Worm (Caenorhabditis elegans) whole organism, mixed stage, embryonic: ENCODE results near the gene str-28.

Source experiments
- blmp-1 ChIP-seq: fragments of 150-350 bp; optimal IDR thresholded peaks from 2 replicates; lab custom pipeline; 2014; ENCODE audit warnings: missing biosample characterization, missing genetic modification characterization
- hlh-1 ChIP-seq: fragments of 150-350 bp; optimal IDR thresholded peaks from 2 replicates; lab custom pipeline; 2014; ENCODE audit warnings: missing biosample characterization, missing genetic modification reagents, missing genetic modification characterization
- nhr-76 ChIP-seq: sonication (generic microtip); optimal IDR thresholded peaks from 2 replicates; lab custom pipeline; 2017; ENCODE audit warnings: missing biosample characterization, missing genetic modification characterization
- pha-4 ChIP-seq: fragments of 150-350 bp; optimal IDR thresholded peaks from 2 replicates; lab custom pipeline; 2018; ENCODE audit warnings: missing biosample characterization, missing genetic modification reagents, missing genetic modification characterization

- no peak for TF ChIP-seq pha-4 (tag; lab: Kevin White, UChicago)
- TF ChIP-seq blmp-1 (tag; lab: Kevin White, UChicago): no peak
- TF ChIP-seq hlh-1 (tag; lab: Kevin White, UChicago): no peak
- TF ChIP-seq nhr-76 (tag; lab: Kevin White, UChicago): no peak
Measured at ce11 chrV:7522279-7522678, 49.6 kb upstream of the str-28 start, which contains the start of gene C54F6.15.
